Worm (Caenorhabditis elegans): ENCODE measurements around the gene Y53G8B.2.

Gene Y53G8B.2

ce11 chrIII:3129036-3129435, 25.3 kb upstream of the Y53G8B.2 start, which contains the start of gene Y53G8B.1:
TSS of gene Y53G8B.1 (plus strand) at chrIII:3129277.
- TF ChIP-seq B0310.2 (tag; optimal IDR thresholded peaks at IDR 0.05), result no peak
- no peak for TF ChIP-seq tbx-37 (GFP tag; conservative IDR thresholded peaks at IDR 0.05)
- TF ChIP-seq pes-1 (GFP tag; IDR thresholded peaks at IDR 0.05), result no peak

ce11 chrIII:3127613-3128012, 23.9 kb upstream of the Y53G8B.2 start:
- TF ChIP-seq tra-4 (tag; optimal IDR thresholded peaks at IDR 0.05) (no peak), hmbx-1 (tag; optimal IDR thresholded peaks at IDR 0.05) (no peak), F13C5.2 (tag; optimal IDR thresholded peaks at IDR 0.05) (no peak), ceh-13 (GFP tag; optimal IDR thresholded peaks at IDR 0.05) (no peak), pes-1 (GFP tag; IDR thresholded peaks at IDR 0.05) (no peak), flt-1 (GFP tag; IDR thresholded peaks at IDR 0.05) (no peak)

ce11 chrIII:3127074-3127596, 23.4 kb upstream of the Y53G8B.2 start, which contains the start of gene nipa-1:
TSS of gene nipa-1 (minus strand) at chrIII:3127124.
- TF ChIP-seq hmg-4 (GFP tag; optimal IDR thresholded peaks at IDR 0.05) (no peak), tra-4 (tag; optimal IDR thresholded peaks at IDR 0.05) (no peak), flt-1 (GFP tag; IDR thresholded peaks at IDR 0.05) (no peak), tbx-37 (GFP tag; conservative IDR thresholded peaks at IDR 0.05) (no peak), scrt-1 (GFP tag; IDR thresholded peaks at IDR 0.05) (no peak), ceh-13 (GFP tag; optimal IDR thresholded peaks at IDR 0.05) (no peak), hnd-1 (tag; optimal IDR thresholded peaks at IDR 0.05) (no peak), aly-1 (tag; optimal IDR thresholded peaks at IDR 0.05) (no peak), F13C5.2 (tag; optimal IDR thresholded peaks at IDR 0.05) (no peak), hmbx-1 (tag; optimal IDR thresholded peaks at IDR 0.05) (no peak), ama-1 (optimal IDR thresholded peaks at IDR 0.05) (no peak), ets-7 (tag; optimal IDR thresholded peaks at IDR 0.05) (no peak), tbx-11 (GFP tag; IDR thresholded peaks at IDR 0.05) (no peak), ceh-36 (tag; optimal IDR thresholded peaks at IDR 0.05) (no peak), sea-1 (GFP tag; conservative IDR thresholded peaks at IDR 0.05) (no peak), B0310.2 (tag; optimal IDR thresholded peaks at IDR 0.05) (no peak)

ce11 chrIII:3124209-3124786, 20.5 kb upstream of the Y53G8B.2 start:
- no peak for TF ChIP-seq tbx-11 (GFP tag; IDR thresholded peaks at IDR 0.05)
- TF ChIP-seq aly-1 (tag; optimal IDR thresholded peaks at IDR 0.05), result no peak
- TF ChIP-seq scrt-1 (GFP tag; IDR thresholded peaks at IDR 0.05), result no peak
- no peak for TF ChIP-seq tra-4 (tag; optimal IDR thresholded peaks at IDR 0.05)
- no peak for TF ChIP-seq ceh-13 (GFP tag; optimal IDR thresholded peaks at IDR 0.05)
- TF ChIP-seq ceh-36 (tag; optimal IDR thresholded peaks at IDR 0.05), result no peak
- no peak for TF ChIP-seq pes-1 (GFP tag; IDR thresholded peaks at IDR 0.05)
- no peak for TF ChIP-seq ama-1 (optimal IDR thresholded peaks at IDR 0.05)
- TF ChIP-seq hmg-4 (GFP tag; optimal IDR thresholded peaks at IDR 0.05), result no peak
- TF ChIP-seq hmbx-1 (tag; optimal IDR thresholded peaks at IDR 0.05), result no peak
- no peak for TF ChIP-seq tbx-37 (GFP tag; conservative IDR thresholded peaks at IDR 0.05)
- no peak for TF ChIP-seq ets-7 (tag; optimal IDR thresholded peaks at IDR 0.05)
- no peak for TF ChIP-seq sea-1 (GFP tag; conservative IDR thresholded peaks at IDR 0.05)
- no peak for TF ChIP-seq flt-1 (GFP tag; IDR thresholded peaks at IDR 0.05)
- TF ChIP-seq B0310.2 (tag; optimal IDR thresholded peaks at IDR 0.05), result no peak
- no peak for TF ChIP-seq F13C5.2 (tag; optimal IDR thresholded peaks at IDR 0.05)
- no peak for TF ChIP-seq hnd-1 (tag; optimal IDR thresholded peaks at IDR 0.05)

ce11 chrIII:3119972-3120371, 16.2 kb upstream of the Y53G8B.2 start:
- TF ChIP-seq hnd-1 (tag; optimal IDR thresholded peaks at IDR 0.05) (no peak), hmbx-1 (tag; optimal IDR thresholded peaks at IDR 0.05) (no peak), ama-1 (optimal IDR thresholded peaks at IDR 0.05) (no peak), tbx-37 (GFP tag; conservative IDR thresholded peaks at IDR 0.05) (no peak), hmg-4 (GFP tag; optimal IDR thresholded peaks at IDR 0.05) (no peak)

ce11 chrIII:3116969-3117368, 13.2 kb upstream of the Y53G8B.2 start:
- TF ChIP-seq pes-1 (GFP tag; IDR thresholded peaks at IDR 0.05) (no peak), sea-1 (GFP tag; conservative IDR thresholded peaks at IDR 0.05) (no peak), ama-1 (optimal IDR thresholded peaks at IDR 0.05) (no peak), hmbx-1 (tag; optimal IDR thresholded peaks at IDR 0.05) (no peak), scrt-1 (GFP tag; IDR thresholded peaks at IDR 0.05) (no peak), hmg-4 (GFP tag; optimal IDR thresholded peaks at IDR 0.05) (no peak), B0310.2 (tag; optimal IDR thresholded peaks at IDR 0.05) (no peak), F13C5.2 (tag; optimal IDR thresholded peaks at IDR 0.05) (no peak), hnd-1 (tag; optimal IDR thresholded peaks at IDR 0.05) (no peak), tbx-37 (GFP tag; conservative IDR thresholded peaks at IDR 0.05) (no peak), tra-4 (tag; optimal IDR thresholded peaks at IDR 0.05) (no peak), tbx-11 (GFP tag; IDR thresholded peaks at IDR 0.05) (no peak), ceh-36 (tag; optimal IDR thresholded peaks at IDR 0.05) (no peak), ets-7 (tag; optimal IDR thresholded peaks at IDR 0.05) (no peak), flt-1 (GFP tag; IDR thresholded peaks at IDR 0.05) (no peak), aly-1 (tag; optimal IDR thresholded peaks at IDR 0.05) (no peak), ceh-13 (GFP tag; optimal IDR thresholded peaks at IDR 0.05) (no peak)

ce11 chrIII:3112616-3113015, 8.9 kb upstream of the Y53G8B.2 start:
- TF ChIP-seq aly-1 (tag; optimal IDR thresholded peaks at IDR 0.05), result no peak
- TF ChIP-seq hmbx-1 (tag; optimal IDR thresholded peaks at IDR 0.05), result no peak
- TF ChIP-seq pes-1 (GFP tag; IDR thresholded peaks at IDR 0.05), result no peak
- no peak for TF ChIP-seq tbx-37 (GFP tag; conservative IDR thresholded peaks at IDR 0.05)
- no peak for TF ChIP-seq ets-7 (tag; optimal IDR thresholded peaks at IDR 0.05)
- no peak for TF ChIP-seq F13C5.2 (tag; optimal IDR thresholded peaks at IDR 0.05)
- TF ChIP-seq tra-4 (tag; optimal IDR thresholded peaks at IDR 0.05), result no peak
- no peak for TF ChIP-seq hnd-1 (tag; optimal IDR thresholded peaks at IDR 0.05)
- TF ChIP-seq ceh-36 (tag; optimal IDR thresholded peaks at IDR 0.05), result no peak
- no peak for TF ChIP-seq sea-1 (GFP tag; conservative IDR thresholded peaks at IDR 0.05)
- TF ChIP-seq ceh-13 (GFP tag; optimal IDR thresholded peaks at IDR 0.05), result no peak
- TF ChIP-seq B0310.2 (tag; optimal IDR thresholded peaks at IDR 0.05), result no peak
- no peak for TF ChIP-seq scrt-1 (GFP tag; IDR thresholded peaks at IDR 0.05)
- TF ChIP-seq ama-1 (optimal IDR thresholded peaks at IDR 0.05), result no peak
- no peak for TF ChIP-seq tbx-11 (GFP tag; IDR thresholded peaks at IDR 0.05)

All from whole organism, early embryonic.